Worm (Caenorhabditis elegans) whole organism, dauer: ENCODE measurements around the gene F20B6.5.
"Not testable (repeated sequence)": the region's sequence is repeated elsewhere in the genome, so short reads cannot be mapped to it uniquely, and the experiment has no call there.

Source experiments
- unc-62 ChIP-seq: sonication (generic microtip); optimal IDR thresholded peaks from 2 replicates; lab custom pipeline; 2017; ENCODE audit warnings: missing biosample characterization, missing genetic modification reagents, missing genetic modification characterization

F20B6.5 gene

ce11 chrX:4199829-4200228, at the start of gene F20B6.5:
Gene F20B6.5 (minus strand): TSS chrX:4199929.
- not testable (repeated sequence) for TF ChIP-seq unc-62 (GFP tag; lab: Kevin White, UChicago)

ce11 chrX:4248949-4249348, 49.2 kb upstream of the F20B6.5 start, which contains the start of gene hlh-13:
Gene hlh-13 (plus strand): TSS chrX:4249249.
- TF ChIP-seq unc-62 (GFP tag; lab: Kevin White, UChicago): no peak

ce11 chrX:4248417-4248816, 48.7 kb upstream of the F20B6.5 start:
- TF ChIP-seq unc-62 (GFP tag; lab: Kevin White, UChicago): no peak

ce11 chrX:4246867-4247591, 47.3 kb upstream of the F20B6.5 start, which contains the start of gene F48D6.4:
Gene F48D6.4 (minus strand): TSS chrX:4247212.
- TF ChIP-seq unc-62 (GFP tag; lab: Kevin White, UChicago): no peak

ce11 chrX:4246237-4246697, 46.5 kb upstream of the F20B6.5 start:
- no peak for TF ChIP-seq unc-62 (GFP tag; lab: Kevin White, UChicago)

- no peak for TF ChIP-seq unc-62 (GFP tag; lab: Kevin White, UChicago)
Observed at ce11 chrX:4245124-4245523, 45.4 kb upstream of the F20B6.5 start.

- no peak for TF ChIP-seq unc-62 (GFP tag; lab: Kevin White, UChicago)
Observed at ce11 chrX:4244489-4245123, 44.9 kb upstream of the F20B6.5 start.

DNA sequence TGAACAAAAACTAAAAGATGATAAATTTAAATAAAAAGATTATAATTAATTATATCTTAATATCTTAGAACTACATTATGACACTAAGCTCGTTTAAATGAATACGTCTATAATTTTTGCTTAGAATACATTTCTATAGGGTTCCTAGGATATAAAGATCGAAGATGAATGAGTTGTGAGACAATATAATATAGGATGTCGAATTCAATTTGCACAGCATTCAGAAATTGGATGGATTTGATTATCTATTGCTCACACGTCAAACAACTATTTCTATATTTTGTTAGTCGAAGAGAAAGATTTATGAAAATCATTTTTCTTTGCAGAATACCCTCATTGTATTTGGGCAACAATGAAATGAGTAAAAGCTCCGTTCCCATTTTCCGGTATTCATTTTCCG, 39.2 kb upstream of the F20B6.5 start:
- no peak for TF ChIP-seq unc-62 (GFP tag; lab: Kevin White, UChicago)

ce11 chrX:4235752-4236151, 36.0 kb upstream of the F20B6.5 start, which contains the start of gene rab-37:
Gene rab-37 (minus strand): TSS chrX:4235852.
- TF ChIP-seq unc-62 (GFP tag; lab: Kevin White, UChicago): no peak

DNA sequence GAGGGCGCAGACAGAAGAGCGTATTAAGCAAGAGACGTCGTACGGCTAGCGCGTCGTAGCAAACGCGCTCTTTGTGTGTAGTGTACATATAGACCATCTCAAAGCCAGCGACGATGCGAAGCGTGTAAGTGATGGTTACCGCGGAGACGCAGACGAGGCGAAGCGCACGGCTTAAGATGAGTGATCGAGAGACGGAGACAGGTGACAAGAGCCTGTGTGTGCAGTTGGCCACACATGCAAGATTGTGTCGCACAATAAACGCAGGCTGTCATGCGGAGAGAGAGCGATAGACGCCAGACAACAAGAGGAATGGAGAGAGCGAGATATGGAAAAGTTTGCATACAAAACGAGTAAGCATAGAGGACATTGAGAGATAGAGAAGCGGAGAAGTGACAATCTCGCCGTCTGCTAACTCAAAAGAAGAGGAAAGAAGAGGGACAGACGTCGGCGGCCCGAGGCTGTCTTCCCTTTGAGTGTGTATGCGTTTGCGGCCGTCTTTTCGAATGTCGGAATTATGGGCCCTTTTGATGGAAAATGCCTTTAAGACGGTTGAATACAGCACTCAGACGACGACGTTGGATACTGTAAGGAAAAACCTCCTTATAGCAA, 23.2 kb upstream of the F20B6.5 start:
- TF ChIP-seq unc-62 (GFP tag; lab: Kevin White, UChicago): no peak

- TF ChIP-seq unc-62 (GFP tag; lab: Kevin White, UChicago): no peak
Observed at ce11 chrX:4222200-4222599, 22.5 kb upstream of the F20B6.5 start.

DNA sequence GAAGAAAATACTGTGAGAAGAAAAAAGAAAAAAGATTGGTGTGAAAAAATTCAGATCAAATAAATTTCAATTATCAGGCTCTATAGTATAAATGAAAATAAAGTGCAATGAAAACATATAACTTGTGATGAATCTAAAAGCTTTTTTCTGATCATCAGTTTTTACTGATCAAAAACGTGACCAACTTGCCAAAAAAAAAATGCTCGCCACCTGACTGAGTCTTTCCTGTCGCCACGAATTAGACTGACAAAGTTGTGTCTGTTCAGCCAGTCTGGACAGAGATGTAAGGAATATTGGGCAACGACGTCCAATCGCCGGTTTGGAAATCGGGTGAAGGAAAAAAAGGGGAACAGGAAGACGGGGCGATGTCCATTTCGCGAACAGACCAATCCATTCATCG, 19.8 kb upstream of the F20B6.5 start:
- no peak for TF ChIP-seq unc-62 (GFP tag; lab: Kevin White, UChicago)

DNA sequence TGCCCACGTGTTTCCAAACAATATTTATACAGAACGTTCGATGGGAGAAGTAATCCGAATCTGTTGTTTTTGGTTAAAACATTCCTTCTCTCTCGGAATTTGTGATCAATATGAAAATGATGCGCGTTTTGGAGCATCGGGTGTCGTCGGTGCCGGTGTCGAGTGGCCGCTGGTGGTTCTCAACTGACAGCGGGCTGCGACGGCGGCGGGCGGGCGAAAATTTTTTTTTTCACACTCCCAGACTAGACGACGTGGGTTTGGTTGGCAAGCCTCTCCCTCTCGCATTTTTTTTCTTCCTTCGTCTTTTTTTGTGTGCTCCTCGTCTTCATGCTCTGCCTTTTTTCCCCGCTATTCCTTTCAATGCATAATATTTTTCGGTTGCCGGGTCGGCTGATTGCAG, 18.4 kb upstream of the F20B6.5 start, which contains the start of gene W01H2.2:
TSS of gene W01H2.2 (minus strand) at position 285 of the 400 bp plus-strand sequence.
- no peak for TF ChIP-seq unc-62 (GFP tag; lab: Kevin White, UChicago)

- no peak for TF ChIP-seq unc-62 (GFP tag; lab: Kevin White, UChicago)
Observed at ce11 chrX:4216894-4217293, 17.2 kb upstream of the F20B6.5 start, which contains the start of the genes F20B6.10 and hpk-1. Gene F20B6.10 (minus strand): TSS chrX:4217196. Gene hpk-1 (minus strand): TSS chrX:4217290.

ce11 chrX:4215500-4216107, 15.9 kb upstream of the F20B6.5 start:
- no peak for TF ChIP-seq unc-62 (GFP tag; lab: Kevin White, UChicago)

DNA sequence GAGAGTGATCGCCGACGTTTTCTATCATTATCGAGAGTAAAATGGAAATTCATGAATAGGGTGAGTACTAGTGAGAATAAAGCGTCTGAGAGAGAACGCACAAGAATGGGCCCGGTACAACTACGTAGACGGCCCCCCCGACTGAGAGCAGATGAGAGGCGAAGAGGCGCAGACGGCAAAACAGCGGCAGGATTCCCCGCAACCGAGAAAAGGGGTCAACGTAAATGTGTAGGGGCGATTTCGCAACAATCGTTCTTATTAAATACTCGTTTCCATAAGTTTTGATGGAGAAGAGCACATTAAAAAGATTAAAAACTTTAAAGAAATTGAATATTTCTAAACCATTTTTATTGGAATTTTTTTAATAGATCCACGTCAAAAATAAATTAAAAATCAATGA, 14.9 kb upstream of the F20B6.5 start:
- no peak for TF ChIP-seq unc-62 (GFP tag; lab: Kevin White, UChicago)
